Fruit fly (Drosophila melanogaster) whole organism, wandering third instar larva: Measurements from ENCODE around the gene CG11309.

Experiments used
- Abd-B ChIP-seq: fragments of >200 bp; optimal IDR thresholded peaks from 2 replicates; lab custom pipeline; 2017; ENCODE audit warnings: missing biosample characterization, missing genetic modification characterization
- CG32264 ChIP-seq: fragments of 200-800 bp; sonication (Bioruptor generic); optimal IDR thresholded peaks from 2 replicates; lab custom pipeline; 2016; ENCODE audit warnings: missing biosample characterization, missing genetic modification characterization
- CG9705 ChIP-seq: fragments of 200-800 bp; sonication (Bioruptor generic); optimal IDR thresholded peaks from 2 replicates; lab custom pipeline; 2018; ENCODE audit warnings: missing biosample characterization, mild to moderate bottlenecking, missing genetic modification characterization
- CrebA ChIP-seq: fragments of 200-800 bp; sonication (Bioruptor generic); optimal IDR thresholded peaks from 2 replicates; lab custom pipeline; 2016; ENCODE audit warnings: missing biosample characterization, mild to moderate bottlenecking, missing genetic modification characterization, borderline replicate concordance
- Dfd ChIP-seq: fragments of >200 bp; optimal IDR thresholded peaks from 2 replicates; lab custom pipeline; 2017; ENCODE audit warnings: missing biosample characterization, missing genetic modification characterization
- Dif ChIP-seq: fragments of 200-275, 200-300 bp; sonication (Bioruptor generic); optimal IDR thresholded peaks from 2 replicates; lab custom pipeline; 2018; ENCODE audit warnings: missing biosample characterization, missing genetic modification characterization; ENCODE audit not compliant: partially characterized antibody
- GATAd ChIP-seq: sonication (Bioruptor generic); optimal IDR thresholded peaks from 2 replicates; lab custom pipeline; 2016; ENCODE audit warnings: missing biosample characterization, missing genetic modification characterization
- HLH106 ChIP-seq: fragments of 200-800 bp; optimal IDR thresholded peaks from 3 replicates; lab custom pipeline; 2019; ENCODE audit warnings: missing biosample characterization, mild to moderate bottlenecking, missing genetic modification characterization, moderate library complexity
- Hnf4 ChIP-seq: fragments of 200-800 bp; sonication (Bioruptor generic); optimal IDR thresholded peaks from 2 replicates; lab custom pipeline; 2016; ENCODE audit warnings: missing biosample characterization, mild to moderate bottlenecking, missing genetic modification characterization
- Hr78 ChIP-seq: fragments of >200 bp; optimal IDR thresholded peaks from 2 replicates; lab custom pipeline; 2017; ENCODE audit warnings: missing biosample characterization, missing genetic modification characterization
- Hr83 ChIP-seq: fragments of 200-300 bp; sonication (Bioruptor generic); optimal IDR thresholded peaks from 2 replicates; lab custom pipeline; 2016; ENCODE audit warnings: missing biosample characterization, mild to moderate bottlenecking, missing genetic modification characterization, moderate library complexity; ENCODE audit not compliant: poor library complexity, severe bottlenecking
- Jra ChIP-seq: sonication (Bioruptor generic); optimal IDR thresholded peaks from 2 replicates; lab custom pipeline; 2016; ENCODE audit warnings: missing biosample characterization, missing genetic modification characterization
- Mio ChIP-seq: sonication (Bioruptor generic); optimal IDR thresholded peaks from 2 replicates; lab custom pipeline; 2016; ENCODE audit warnings: missing biosample characterization, missing genetic modification characterization
- Myc ChIP-seq: fragments of >200 bp; optimal IDR thresholded peaks from 2 replicates; lab custom pipeline; 2017
- N ChIP-seq: fragments of >200 bp; optimal IDR thresholded peaks from 2 replicates; lab custom pipeline; 2018; ENCODE audit warnings: missing biosample characterization, missing external identifiers, missing genetic modification characterization
- OdsH ChIP-seq: fragments of 200-800 bp; sonication (Bioruptor generic); optimal IDR thresholded peaks from 2 replicates; lab custom pipeline; 2016; ENCODE audit warnings: missing biosample characterization, mild to moderate bottlenecking, missing genetic modification characterization
- Rel ChIP-seq, 2 experiments: fragments of 200-800 bp; sonication (Bioruptor generic) in 1 of 2; optimal IDR thresholded peaks; 2 replicates in 1 of 2; 3 replicates in 1 of 2; lab custom pipeline; 2016 to 2019; ENCODE audit warnings: mild to moderate bottlenecking in 2 of 2, missing biosample characterization in 2 of 2, missing genetic modification characterization in 2 of 2, moderate library complexity in 1 of 2
- Sp1 ChIP-seq: fragments of 200-800 bp; sonication (Bioruptor generic); optimal IDR thresholded peaks from 3 replicates; lab custom pipeline; 2019; ENCODE audit warnings: missing biosample characterization, mild to moderate bottlenecking, missing genetic modification characterization, moderate library complexity
- Vsx2 ChIP-seq: fragments of 200-300, 225-300 bp; sonication (Bioruptor generic); optimal IDR thresholded peaks from 2 replicates; lab custom pipeline; 2018; ENCODE audit warnings: missing biosample characterization, missing genetic modification characterization; ENCODE audit not compliant: partially characterized antibody
- br ChIP-seq: fragments of 200-800 bp; sonication (Bioruptor generic); optimal IDR thresholded peaks from 2 replicates; lab custom pipeline; 2016; ENCODE audit warnings: missing biosample characterization, missing genetic modification characterization
- brk ChIP-seq: fragments of 200-800 bp; sonication (Bioruptor generic); optimal IDR thresholded peaks from 2 replicates; lab custom pipeline; 2016; ENCODE audit warnings: missing biosample characterization, mild to moderate bottlenecking, missing genetic modification characterization
- dl ChIP-seq, 2 experiments: fragments of 175-275, 200-275 bp in 1 of 2; fragments of 200-275 bp in 1 of 2; sonication (Bioruptor generic); optimal IDR thresholded peaks; lab custom pipeline; 2018; ENCODE audit warnings: mild to moderate bottlenecking in 2 of 2, missing biosample characterization in 2 of 2, missing genetic modification characterization in 2 of 2, moderate library complexity in 2 of 2; ENCODE audit not compliant: partially characterized antibody in 2 of 2, insufficient read depth in 1 of 2
- dmrt93B ChIP-seq: fragments of 200-800 bp; sonication (Bioruptor generic); optimal IDR thresholded peaks from 2 replicates; lab custom pipeline; 2018; ENCODE audit warnings: missing biosample characterization, mild to moderate bottlenecking, missing genetic modification characterization
- dsf ChIP-seq: sonication (Bioruptor generic); optimal IDR thresholded peaks from 2 replicates; lab custom pipeline; 2016; ENCODE audit warnings: missing biosample characterization, missing genetic modification characterization, borderline replicate concordance
- ey ChIP-seq: fragments of 200-800 bp; sonication (Bioruptor generic); optimal IDR thresholded peaks from 2 replicates; lab custom pipeline; 2016; ENCODE audit warnings: missing biosample characterization, missing genetic modification characterization
- foxo ChIP-seq, 2 experiments: fragments of 200-800 bp; sonication (Bioruptor generic); optimal IDR thresholded peaks; 2 replicates in 1 of 2; 3 replicates in 1 of 2; lab custom pipeline; 2016 to 2017; ENCODE audit warnings: missing biosample characterization in 2 of 2, missing genetic modification characterization in 2 of 2
- fru ChIP-seq: fragments of 200-800 bp; sonication (Bioruptor generic); optimal IDR thresholded peaks from 3 replicates; lab custom pipeline; 2016; ENCODE audit warnings: missing biosample characterization, mild to moderate bottlenecking, missing genetic modification characterization
- h ChIP-seq: fragments of 200-800 bp; sonication (Bioruptor generic); optimal IDR thresholded peaks from 3 replicates; lab custom pipeline; 2016; ENCODE audit warnings: missing biosample characterization, mild to moderate bottlenecking, missing genetic modification characterization
- jim ChIP-seq: fragments of 175-275, 200-325 bp; sonication (Bioruptor generic); optimal IDR thresholded peaks from 2 replicates; lab custom pipeline; 2016; ENCODE audit warnings: missing biosample characterization, mild to moderate bottlenecking, missing genetic modification characterization
- lola ChIP-seq: fragments of >200 bp; optimal IDR thresholded peaks from 2 replicates; lab custom pipeline; 2017; ENCODE audit warnings: missing biosample characterization, missing genetic modification characterization
- pan ChIP-seq: fragments of >200 bp; optimal IDR thresholded peaks from 2 replicates; lab custom pipeline; 2017
- psq ChIP-seq: fragments of 200-800 bp; sonication (Bioruptor generic); optimal IDR thresholded peaks from 3 replicates; lab custom pipeline; 2017; ENCODE audit warnings: missing biosample characterization, mild to moderate bottlenecking, missing genetic modification characterization, moderate library complexity
- rgr ChIP-seq: fragments of 200-800 bp; sonication (Bioruptor generic); optimal IDR thresholded peaks from 3 replicates; lab custom pipeline; 2016; ENCODE audit warnings: missing biosample characterization, mild to moderate bottlenecking, missing genetic modification characterization
- sage ChIP-seq: fragments of 200-800 bp; sonication (Bioruptor generic); optimal IDR thresholded peaks from 2 replicates; lab custom pipeline; 2016; ENCODE audit warnings: missing biosample characterization, mild to moderate bottlenecking, missing genetic modification characterization
- sv ChIP-seq: fragments of 200-800 bp; sonication (Bioruptor generic); optimal IDR thresholded peaks from 3 replicates; lab custom pipeline; 2016; ENCODE audit warnings: missing biosample characterization, missing genetic modification characterization
- tai ChIP-seq: sonication (Bioruptor generic); optimal IDR thresholded peaks from 2 replicates; lab custom pipeline; 2016; ENCODE audit warnings: missing biosample characterization, missing genetic modification characterization
- usp ChIP-seq: fragments of >200 bp; optimal IDR thresholded peaks from 2 replicates; lab custom pipeline; 2017; ENCODE audit warnings: missing biosample characterization, missing genetic modification characterization
- woc ChIP-seq: sonication (Bioruptor generic); optimal IDR thresholded peaks from 2 replicates; lab custom pipeline; 2016; ENCODE audit warnings: missing biosample characterization, mild to moderate bottlenecking, missing genetic modification characterization

The CG11309 gene

dm6 chr3L:21304400-21304799, at the start of gene CG11309, which contains the start of gene CG7632:
Gene CG11309, minus strand, starts transcription at chr3L:21304658.
Gene CG7632, plus strand, starts transcription at chr3L:21304697.
- TF ChIP-seq Jra (GFP tag; lab: Kevin White, UChicago) = peak; percentile 98
- peak; percentile 99 for TF ChIP-seq sage (GFP tag; lab: Kevin White, UChicago)
- TF ChIP-seq Dif (GFP tag; lab: Kevin White, UChicago) = no peak
- peak; percentile 100 for TF ChIP-seq br (GFP tag; lab: Kevin White, UChicago)
- TF ChIP-seq dsf (GFP tag; lab: Kevin White, UChicago) = peak; percentile 97
- TF ChIP-seq CG9705 = peak; percentile 100
- peak; percentile 100 for TF ChIP-seq Sp1 (GFP tag; lab: Kevin White, UChicago)
- peak; percentile 41 for TF ChIP-seq Myc (lab: Kevin White, UChicago)
- no peak for TF ChIP-seq N (GFP tag; lab: Kevin White, UChicago)
- TF ChIP-seq h = peak; percentile 100
- TF ChIP-seq Rel (GFP tag; optimal IDR thresholded peaks at IDR 0.05; lab: Kevin White, UChicago) = peak; percentile 99
- peak; percentile 98 for TF ChIP-seq Rel (tag; optimal IDR thresholded peaks at IDR 0.05; lab: Kevin White, UChicago)
- TF ChIP-seq GATAd (GFP tag; lab: Kevin White, UChicago) = peak; percentile 97
- peak; percentile 99 for TF ChIP-seq Hnf4
- TF ChIP-seq Abd-B (GFP tag; lab: Kevin White, UChicago) = no peak
- peak; percentile 99 for TF ChIP-seq ey (GFP tag; lab: Kevin White, UChicago)
- TF ChIP-seq Hr83 (GFP tag; lab: Kevin White, UChicago) = peak; percentile 98
- no peak for TF ChIP-seq pan (lab: Kevin White, UChicago)
- TF ChIP-seq fru (GFP tag; lab: Kevin White, UChicago) = peak; percentile 99
- TF ChIP-seq Hr78 (GFP tag; lab: Kevin White, UChicago) = no peak
- peak; percentile 99 for TF ChIP-seq brk
- no peak for TF ChIP-seq dl (GFP tag; optimal IDR thresholded peaks at IDR 0.05; lab: Kevin White, UChicago; ENCODE audit: insufficient read depth in 1 of 2, partially characterized antibody in 2 of 2)
- peak; percentile 98 for TF ChIP-seq sv (GFP tag; lab: Kevin White, UChicago)
- peak; percentile 97 for TF ChIP-seq CrebA
- no peak for TF ChIP-seq lola (GFP tag; lab: Kevin White, UChicago)
- TF ChIP-seq psq (GFP tag; lab: Kevin White, UChicago) = peak; percentile 98
- TF ChIP-seq foxo (GFP tag; optimal IDR thresholded peaks at IDR 0.05; lab: Kevin White, UChicago) = peak; percentile 98 to 100
- peak; percentile 94 for TF ChIP-seq Mio (GFP tag; lab: Kevin White, UChicago)
- peak; percentile 52 for TF ChIP-seq Dfd
- TF ChIP-seq dmrt93B (GFP tag; lab: Kevin White, UChicago) = peak; percentile 98
- peak; percentile 100 for TF ChIP-seq HLH106 (tag; lab: Kevin White, UChicago)
- peak; percentile 100 for TF ChIP-seq OdsH
- peak; percentile 98 for TF ChIP-seq CG32264 (GFP tag; lab: Kevin White, UChicago)
- TF ChIP-seq usp (GFP tag; lab: Kevin White, UChicago) = no peak
- peak; percentile 98 for TF ChIP-seq tai
- TF ChIP-seq jim (GFP tag; lab: Kevin White, UChicago) = no peak
- no peak for TF ChIP-seq Vsx2 (GFP tag; lab: Kevin White, UChicago)
- TF ChIP-seq rgr (GFP tag; lab: Kevin White, UChicago) = peak; percentile 100
- peak; percentile 99 for TF ChIP-seq woc

- TF ChIP-seq Jra (GFP tag; lab: Kevin White, UChicago) = peak; percentile 30
- no peak for TF ChIP-seq Mio (GFP tag; lab: Kevin White, UChicago)
- TF ChIP-seq lola (GFP tag; lab: Kevin White, UChicago) = no peak
- TF ChIP-seq OdsH = peak; percentile 34
- no peak for TF ChIP-seq GATAd (GFP tag; lab: Kevin White, UChicago)
- peak; percentile 76 for TF ChIP-seq CrebA
- TF ChIP-seq dmrt93B (GFP tag; lab: Kevin White, UChicago) = no peak
- peak; percentile 49 for TF ChIP-seq fru (GFP tag; lab: Kevin White, UChicago)
- TF ChIP-seq HLH106 (tag; lab: Kevin White, UChicago) = no peak
- TF ChIP-seq Sp1 (GFP tag; lab: Kevin White, UChicago) = no peak
- no peak for TF ChIP-seq N (GFP tag; lab: Kevin White, UChicago)
- TF ChIP-seq Hr78 (GFP tag; lab: Kevin White, UChicago) = no peak
- TF ChIP-seq br (GFP tag; lab: Kevin White, UChicago) = peak; percentile 6
- no peak for TF ChIP-seq Myc (lab: Kevin White, UChicago)
- TF ChIP-seq psq (GFP tag; lab: Kevin White, UChicago) = peak; percentile 32
- no peak for TF ChIP-seq pan (lab: Kevin White, UChicago)
- TF ChIP-seq Rel (GFP tag; optimal IDR thresholded peaks at IDR 0.05; lab: Kevin White, UChicago) = peak; percentile 9
- TF ChIP-seq Rel (tag; optimal IDR thresholded peaks at IDR 0.05; lab: Kevin White, UChicago) = no peak
- TF ChIP-seq sv (GFP tag; lab: Kevin White, UChicago) = no peak
- peak; percentile 58 for TF ChIP-seq h
- no peak for TF ChIP-seq tai
- TF ChIP-seq rgr (GFP tag; lab: Kevin White, UChicago) = no peak
- no peak for TF ChIP-seq Abd-B (GFP tag; lab: Kevin White, UChicago)
- no peak for TF ChIP-seq CG32264 (GFP tag; lab: Kevin White, UChicago)
- TF ChIP-seq Dfd = no peak
- TF ChIP-seq foxo (GFP tag; optimal IDR thresholded peaks at IDR 0.05; lab: Kevin White, UChicago) = peak in 1 of 2 experiments; percentile 2
- TF ChIP-seq ey (GFP tag; lab: Kevin White, UChicago) = no peak
- no peak for TF ChIP-seq dl (GFP tag; optimal IDR thresholded peaks at IDR 0.05; lab: Kevin White, UChicago; ENCODE audit: insufficient read depth in 1 of 2, partially characterized antibody in 2 of 2)
- TF ChIP-seq brk = no peak
- no peak for TF ChIP-seq CG9705
- peak; percentile 72 for TF ChIP-seq Hr83 (GFP tag; lab: Kevin White, UChicago)
- TF ChIP-seq woc = no peak
- no peak for TF ChIP-seq sage (GFP tag; lab: Kevin White, UChicago)
- no peak for TF ChIP-seq Vsx2 (GFP tag; lab: Kevin White, UChicago)
- no peak for TF ChIP-seq jim (GFP tag; lab: Kevin White, UChicago)
- TF ChIP-seq dsf (GFP tag; lab: Kevin White, UChicago) = no peak
These were observed 44.5 kb upstream of the CG11309 start, which contains the start of gene ebd2 for dm6 chr3L:21348983-21349432. Gene ebd2, minus strand, starts transcription at chr3L:21349288.
